Fruit fly (Drosophila melanogaster): ENCODE measurements around the gene Hmgcl.

DNA sequence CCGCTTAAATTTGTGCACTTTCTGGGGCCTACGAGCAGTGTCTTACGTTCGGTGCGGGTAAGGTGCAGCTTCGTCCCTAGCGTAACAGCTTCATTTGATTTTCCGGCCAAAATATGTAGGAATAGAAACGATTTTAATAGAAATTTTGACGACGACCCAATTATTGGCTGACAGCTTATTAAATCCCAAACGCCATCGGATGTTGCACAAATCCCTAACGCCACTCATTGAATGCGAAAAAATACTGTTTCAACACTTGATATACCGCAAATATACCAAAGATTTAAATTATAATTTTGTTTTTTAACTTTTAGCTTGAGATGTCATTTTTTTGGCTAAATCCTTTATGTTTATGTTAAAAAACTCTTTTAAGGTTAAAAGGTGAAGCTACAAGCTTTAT lies 15.1 kb upstream of the Hmgcl start, which contains the start of gene Fgop2:
- TF ChIP-seq CG4496 (GFP tag; IDR thresholded peaks at IDR 0.05) (no peak), Snoo (tag; optimal IDR thresholded peaks at IDR 0.05) (no peak), EcR (GFP tag; optimal IDR thresholded peaks at IDR 0.05) (no peak), CG14655 (GFP tag; optimal IDR thresholded peaks at IDR 0.05) (no peak), CG17806 (tag; optimal IDR thresholded peaks at IDR 0.05) (no peak), CG12605 (GFP tag; IDR thresholded peaks at IDR 0.05) (no peak), Ets98B (GFP tag; IDR thresholded peaks at IDR 0.05) (no peak)

All from whole organism, pupa.